Worm (Caenorhabditis elegans) whole organism, young adult: ENCODE measurements around the gene gly-10.

Experiments used
- B0019.2 ChIP-seq: fragments of 200-800 bp; sonication (Bioruptor generic); conservative IDR thresholded peaks from 2 replicates; pipeline ENCODE4 v1.3.6; 2022; ENCODE audit warnings: missing genetic modification reagents, missing genetic modification characterization, missing compliant biosample characterization
- C17E4.6 ChIP-seq: fragments of 200-800 bp; sonication (Bioruptor generic); IDR thresholded peaks from 2 replicates; pipeline ENCODE4 v1.3.6; 2022; ENCODE audit warnings: missing genetic modification reagents, missing genetic modification characterization, missing compliant biosample characterization
- F23B12.7 ChIP-seq: sonication (generic microtip); optimal IDR thresholded peaks from 2 replicates; lab custom pipeline; 2017; ENCODE audit warnings: missing genetic modification characterization, mild to moderate bottlenecking, missing compliant biosample characterization, antibody characterized with exemption, moderate library complexity; ENCODE audit not compliant: insufficient read depth
- F33H1.4 ChIP-seq: fragments of 200-800 bp; sonication (Bioruptor generic); IDR thresholded peaks from 2 replicates; pipeline ENCODE4 v1.3.6; 2022; ENCODE audit warnings: missing genetic modification reagents, missing genetic modification characterization, missing compliant biosample characterization
- F57C9.4 ChIP-seq: sonication (generic microtip); optimal IDR thresholded peaks from 2 replicates; lab custom pipeline; 2017; ENCODE audit warnings: mild to moderate bottlenecking, missing genetic modification characterization, missing compliant biosample characterization
- K12H6.12 ChIP-seq: fragments of 200-800 bp; sonication (Bioruptor generic); optimal IDR thresholded peaks from 2 replicates; lab custom pipeline; 2018; ENCODE audit warnings: mild to moderate bottlenecking, missing genetic modification characterization, missing compliant biosample characterization
- Y67H2A.10 ChIP-seq: fragments of 200-800 bp; sonication (Bioruptor generic); conservative IDR thresholded peaks from 2 replicates; pipeline ENCODE4 v1.3.6; 2022; ENCODE audit warnings: missing genetic modification reagents, missing genetic modification characterization, missing compliant biosample characterization
- Y79H2A.3 ChIP-seq: fragments of 200-800 bp; sonication (Bioruptor generic); conservative IDR thresholded peaks from 2 replicates; pipeline ENCODE4 v1.3.6; 2022; ENCODE audit warnings: missing genetic modification reagents, missing genetic modification characterization, missing compliant biosample characterization
- Y95B8A.8 ChIP-seq: fragments of 200-800 bp; sonication (Bioruptor generic); IDR thresholded peaks from 2 replicates; pipeline ENCODE4 v1.3.6; 2022; ENCODE audit warnings: missing genetic modification reagents, missing genetic modification characterization, missing compliant biosample characterization
- atf-7 ChIP-seq: sonication (generic microtip); optimal IDR thresholded peaks from 2 replicates; lab custom pipeline; 2017; ENCODE audit warnings: mild to moderate bottlenecking, missing genetic modification characterization, missing compliant biosample characterization
- athp-1 ChIP-seq: sonication (generic microtip); optimal IDR thresholded peaks from 2 replicates; lab custom pipeline; 2017; ENCODE audit warnings: mild to moderate bottlenecking, missing genetic modification characterization, missing compliant biosample characterization
- attf-5 ChIP-seq: fragments of 200-800 bp; sonication (Bioruptor generic); optimal IDR thresholded peaks from 2 replicates; lab custom pipeline; 2018; ENCODE audit warnings: mild to moderate bottlenecking, missing genetic modification characterization, missing compliant biosample characterization
- attf-6 ChIP-seq: fragments of 200-800 bp; sonication (Bioruptor generic); IDR thresholded peaks from 2 replicates; pipeline ENCODE4 v1.3.6; 2022; ENCODE audit warnings: missing genetic modification reagents, missing genetic modification characterization, missing compliant biosample characterization
- cebp-1 ChIP-seq, 2 experiments: fragments of 200-800 bp in 1 of 2; sonication (Bioruptor generic) in 1 of 2; sonication (generic microtip) in 1 of 2; IDR thresholded peaks in 1 of 2; optimal IDR thresholded peaks in 1 of 2; 2 replicates each; pipeline versions ENCODE4 v1.3.6 to Lab custom; 2017 to 2022; ENCODE audit warnings: missing compliant biosample characterization in 2 of 2, missing genetic modification characterization in 2 of 2, mild to moderate bottlenecking in 1 of 2, missing genetic modification reagents in 1 of 2, moderate library complexity in 1 of 2
- ceh-40 ChIP-seq: fragments of 200-800 bp; sonication (Bioruptor generic); IDR thresholded peaks from 2 replicates; pipeline ENCODE4 v1.3.6; 2022; ENCODE audit warnings: missing genetic modification characterization, missing compliant biosample characterization
- ceh-58 ChIP-seq: fragments of 200-800 bp; sonication (Bioruptor generic); IDR thresholded peaks from 2 replicates; pipeline ENCODE4 v1.3.6; 2022; ENCODE audit warnings: missing genetic modification characterization, missing compliant biosample characterization
- die-1 ChIP-seq: sonication (generic microtip); optimal IDR thresholded peaks from 2 replicates; lab custom pipeline; 2016; ENCODE audit warnings: missing genotype, mild to moderate bottlenecking, missing genetic modification characterization, missing compliant biosample characterization
- dox-1 ChIP-seq: fragments of 200-800 bp; sonication (Bioruptor generic); IDR thresholded peaks from 2 replicates; pipeline ENCODE4 v1.3.6; 2022; ENCODE audit warnings: missing genetic modification reagents, missing genetic modification characterization, missing compliant biosample characterization
- dpff-1 ChIP-seq: sonication (generic microtip); optimal IDR thresholded peaks from 2 replicates; lab custom pipeline; 2017; ENCODE audit warnings: mild to moderate bottlenecking, missing genetic modification characterization, missing compliant biosample characterization
- efl-1 ChIP-seq: fragments of 150-350 bp; optimal IDR thresholded peaks from 2 replicates; lab custom pipeline; 2014; ENCODE audit warnings: missing biosample characterization, missing genetic modification reagents, missing genetic modification characterization
- egrh-3 ChIP-seq: fragments of 200-800 bp; sonication (Bioruptor generic); IDR thresholded peaks from 2 replicates; pipeline ENCODE4 v1.3.6; 2022; ENCODE audit warnings: missing genetic modification reagents, missing genetic modification characterization, missing compliant biosample characterization
- him-1 ChIP-seq: sonication (generic microtip); optimal IDR thresholded peaks from 2 replicates; lab custom pipeline; 2016; ENCODE audit warnings: missing genotype, missing genetic modification reagents, missing genetic modification characterization, missing compliant biosample characterization
- lag-1 ChIP-seq: fragments of 200-800 bp; sonication (Bioruptor generic); IDR thresholded peaks from 2 replicates; pipeline ENCODE4 v1.3.6; 2022; ENCODE audit warnings: missing genetic modification reagents, missing genetic modification characterization, missing compliant biosample characterization
- let-526 ChIP-seq: fragments of 200-800 bp; sonication (Bioruptor generic); IDR thresholded peaks from 2 replicates; pipeline ENCODE4 v1.3.6; 2022; ENCODE audit warnings: missing genetic modification reagents, missing genetic modification characterization, missing compliant biosample characterization
- let-607 ChIP-seq, 2 experiments: fragments of 200-800 bp in 1 of 2; sonication (Bioruptor generic) in 1 of 2; sonication (generic microtip) in 1 of 2; optimal IDR thresholded peaks; 2 replicates each; lab custom pipeline; 2016 to 2018; ENCODE audit warnings: mild to moderate bottlenecking in 2 of 2, missing compliant biosample characterization in 2 of 2, missing genetic modification characterization in 2 of 2, moderate library complexity in 2 of 2, missing genotype in 1 of 2
- lin-26 ChIP-seq: fragments of 200-800 bp; sonication (Bioruptor generic); IDR thresholded peaks from 2 replicates; pipeline ENCODE4 v1.3.6; 2022; ENCODE audit warnings: missing genetic modification reagents, missing genetic modification characterization, missing compliant biosample characterization
- lin-35 ChIP-seq, 3 experiments: fragments of 150-350 bp in 2 of 3; sonication (generic microtip) in 1 of 3; optimal IDR thresholded peaks; 2 replicates each; lab custom pipeline; 2014 to 2018; ENCODE audit warnings: missing biosample characterization in 3 of 3, missing genetic modification characterization in 3 of 3, missing genetic modification reagents in 3 of 3
- lir-1 ChIP-seq: fragments of 200-800 bp; sonication (Bioruptor generic); conservative IDR thresholded peaks from 2 replicates; pipeline ENCODE4 v1.3.6; 2022; ENCODE audit warnings: missing genetic modification reagents, missing genetic modification characterization, missing compliant biosample characterization
- lsl-1 ChIP-seq: fragments of 200-800 bp; sonication (Bioruptor generic); optimal IDR thresholded peaks from 2 replicates; lab custom pipeline; 2018; ENCODE audit warnings: mild to moderate bottlenecking, missing genetic modification characterization, moderate library complexity, missing compliant biosample characterization
- lsy-27 ChIP-seq: sonication (generic microtip); optimal IDR thresholded peaks from 2 replicates; lab custom pipeline; 2017; ENCODE audit warnings: missing genetic modification characterization, mild to moderate bottlenecking, missing compliant biosample characterization, antibody characterized with exemption, missing genotype, borderline replicate concordance; ENCODE audit not compliant: insufficient read depth
- mel-28 ChIP-seq: sonication (generic microtip); optimal IDR thresholded peaks from 2 replicates; lab custom pipeline; 2016; ENCODE audit warnings: borderline replicate concordance, mild to moderate bottlenecking, missing genetic modification characterization, missing compliant biosample characterization
- nhr-27 ChIP-seq: fragments of 200-800 bp; sonication (Bioruptor generic); optimal IDR thresholded peaks from 2 replicates; lab custom pipeline; 2018; ENCODE audit warnings: mild to moderate bottlenecking, missing genetic modification characterization, moderate library complexity, missing compliant biosample characterization
- nhr-80 ChIP-seq: sonication (generic microtip); optimal IDR thresholded peaks from 2 replicates; lab custom pipeline; 2016; ENCODE audit warnings: missing genetic modification characterization, missing compliant biosample characterization
- nhr-90 ChIP-seq: sonication (generic microtip); optimal IDR thresholded peaks from 2 replicates; lab custom pipeline; 2016; ENCODE audit warnings: missing genotype, mild to moderate bottlenecking, missing genetic modification characterization, missing compliant biosample characterization
- pbrm-1 ChIP-seq: fragments of 200-800 bp; sonication (Bioruptor generic); IDR thresholded peaks from 2 replicates; pipeline ENCODE4 v1.3.6; 2022; ENCODE audit warnings: missing genetic modification reagents, missing genetic modification characterization, missing compliant biosample characterization
- pha-4 ChIP-seq: fragments of 150-350 bp; sonication (generic microtip); optimal IDR thresholded peaks from 2 replicates; lab custom pipeline; 2014; ENCODE audit warnings: missing biosample characterization, missing genetic modification reagents, missing genetic modification characterization
- rpc-1 ChIP-seq, 2 experiments: fragments of 150-350 bp in 1 of 2; sonication (generic microtip) in 1 of 2; optimal IDR thresholded peaks; 2 replicates each; lab custom pipeline; 2014 to 2018; ENCODE audit warnings: missing biosample characterization in 1 of 2, missing genetic modification characterization in 1 of 2, missing genetic modification reagents in 1 of 2, missing genotype in 1 of 2
- snpc-3.4 ChIP-seq: sonication (generic microtip); optimal IDR thresholded peaks from 2 replicates; lab custom pipeline; 2017; ENCODE audit warnings: missing genetic modification characterization, mild to moderate bottlenecking, missing compliant biosample characterization, antibody characterized with exemption, moderate library complexity, missing genotype, missing genetic modification reagents
- snpc-4 ChIP-seq, 5 experiments: fragments of 150-350 bp in 1 of 5; sonication (generic microtip) in 4 of 5; optimal IDR thresholded peaks; 2 replicates each; lab custom pipeline; 2014 to 2018; ENCODE audit warnings: missing genetic modification characterization in 5 of 5, missing biosample characterization in 3 of 5, antibody characterized with exemption in 2 of 5, mild to moderate bottlenecking in 2 of 5, missing compliant biosample characterization in 2 of 5, missing genotype in 2 of 5, moderate library complexity in 2 of 5, missing genetic modification reagents in 1 of 5
- tbp1 ChIP-seq: fragments of 200-800 bp; sonication (Bioruptor generic); optimal IDR thresholded peaks from 2 replicates; lab custom pipeline; 2018; ENCODE audit warnings: mild to moderate bottlenecking, missing genetic modification characterization, missing compliant biosample characterization
- xnd-1 ChIP-seq: sonication (generic microtip); optimal IDR thresholded peaks from 2 replicates; lab custom pipeline; 2016; ENCODE audit warnings: missing genotype, missing genetic modification reagents, missing genetic modification characterization, missing compliant biosample characterization
- zfh-2 ChIP-seq: fragments of 200-800 bp; sonication (Bioruptor generic); conservative IDR thresholded peaks from 2 replicates; pipeline ENCODE4 v1.3.6; 2022; ENCODE audit warnings: missing genetic modification reagents, missing genetic modification characterization, missing compliant biosample characterization
- ztf-26 ChIP-seq: sonication (generic microtip); optimal IDR thresholded peaks from 2 replicates; lab custom pipeline; 2017; ENCODE audit warnings: missing genetic modification characterization, missing compliant biosample characterization
- ztf-6 ChIP-seq: fragments of 200-800 bp; sonication (Bioruptor generic); IDR thresholded peaks from 2 replicates; pipeline ENCODE4 v1.3.6; 2022; ENCODE audit warnings: missing genetic modification reagents, missing genetic modification characterization, missing compliant biosample characterization

Gene gly-10

DNA sequence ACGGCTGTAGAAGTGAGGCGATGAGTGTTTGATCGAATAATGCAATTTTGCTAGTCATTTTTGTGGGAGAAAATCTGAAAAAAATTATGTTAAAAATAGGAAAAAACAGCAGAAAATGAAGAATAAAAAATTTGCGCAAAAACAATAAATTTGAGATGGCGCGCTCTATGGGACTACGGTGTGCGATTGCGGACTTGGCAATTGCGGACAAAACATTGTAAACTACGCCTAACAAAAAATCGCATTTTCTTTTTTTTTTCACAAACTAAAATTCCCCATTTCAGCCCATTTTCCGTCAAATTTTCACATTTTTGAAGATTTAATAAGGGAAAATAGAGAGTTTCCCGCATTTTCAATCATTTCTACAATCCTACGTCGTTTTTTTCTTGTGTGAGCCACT lies 9.8 kb downstream of the gly-10 start, which contains the start of the genes sas-6 and Y45F10D.7 (continued):
- no peak for TF ChIP-seq xnd-1 (tag; lab: Kevin White, UChicago)
- no peak for TF ChIP-seq F57C9.4 (tag; lab: Kevin White, UChicago)
- no peak for TF ChIP-seq Y95B8A.8 (GFP tag; lab: Robert Waterston, UW)
- TF ChIP-seq athp-1 (tag; lab: Kevin White, UChicago) = no peak
- TF ChIP-seq Y79H2A.3 = no peak
- no peak for TF ChIP-seq K12H6.12 (tag; lab: Kevin White, UChicago)
- TF ChIP-seq atf-7 (tag; lab: Kevin White, UChicago) = no peak
- TF ChIP-seq dpff-1 (tag; lab: Kevin White, UChicago) = no peak
- peak; percentile 6 for TF ChIP-seq rpc-1 (optimal IDR thresholded peaks at IDR 0.05; lab: Kevin White, UChicago)
- no peak for TF ChIP-seq rpc-1 (tag; optimal IDR thresholded peaks at IDR 0.05; lab: Kevin White, UChicago)
- no peak for TF ChIP-seq zfh-2
- TF ChIP-seq snpc-3.4 (tag; lab: Kevin White, UChicago) = peak; percentile 24
- peak; percentile 88 for TF ChIP-seq attf-6 (GFP tag; lab: Robert Waterston, UW)
- TF ChIP-seq nhr-27 (tag; lab: Kevin White, UChicago) = no peak
- TF ChIP-seq attf-5 (GFP tag; lab: Kevin White, UChicago) = peak; percentile 51
- no peak for TF ChIP-seq nhr-90 (tag; lab: Kevin White, UChicago)
- TF ChIP-seq snpc-4 (GFP tag; optimal IDR thresholded peaks at IDR 0.05; lab: Kevin White, UChicago) = peak; percentile 73
- peak in 3 of 4 experiments; percentile 89 to 93 (median 89) for TF ChIP-seq snpc-4 (tag; optimal IDR thresholded peaks at IDR 0.05; lab: Kevin White, UChicago)
- TF ChIP-seq nhr-80 = no peak
- TF ChIP-seq mel-28 = no peak
- TF ChIP-seq dox-1 (GFP tag; lab: Robert Waterston, UW) = peak; percentile 68
- no peak for TF ChIP-seq him-1
- no peak for TF ChIP-seq ceh-58
- peak; percentile 62 for TF ChIP-seq tbp1 (GFP tag; lab: Kevin White, UChicago)
- TF ChIP-seq F33H1.4 (GFP tag; lab: Robert Waterston, UW) = peak; percentile 68
- no peak for TF ChIP-seq ztf-26 (tag; lab: Kevin White, UChicago)
- no peak for TF ChIP-seq egrh-3 (GFP tag; lab: Robert Waterston, UW)
- TF ChIP-seq let-526 (GFP tag; lab: Robert Waterston, UW) = no peak
- peak; percentile 33; the same call in 1 of the 2 replicates for TF ChIP-seq B0019.2 (GFP tag; lab: Robert Waterston, UW)
- TF ChIP-seq F23B12.7 (tag; lab: Kevin White, UChicago) = peak; percentile 71
- TF ChIP-seq lsl-1 (GFP tag; lab: Kevin White, UChicago) = peak; percentile 91
- no peak for TF ChIP-seq lsy-27 (tag; lab: Kevin White, UChicago)
- TF ChIP-seq lin-35 (GFP tag; optimal IDR thresholded peaks at IDR 0.05; lab: Kevin White, UChicago) = peak in 1 of 3 experiments; percentile 78
- TF ChIP-seq pbrm-1 (GFP tag; lab: Robert Waterston, UW) = peak; percentile 34; the same call in 1 of the 2 replicates
- no peak for TF ChIP-seq Y67H2A.10 (GFP tag; lab: Robert Waterston, UW)
- no peak for TF ChIP-seq ceh-40 (GFP tag; lab: Robert Waterston, UW)
- no peak for TF ChIP-seq lir-1 (GFP tag; lab: Robert Waterston, UW)
- peak; percentile 27 for TF ChIP-seq pha-4 (tag; lab: Kevin White, UChicago)
- TF ChIP-seq lag-1 (GFP tag; lab: Robert Waterston, UW) = no peak
- TF ChIP-seq let-607 (tag; optimal IDR thresholded peaks at IDR 0.05; lab: Kevin White, UChicago) = no peak
- no peak for TF ChIP-seq C17E4.6
- TF ChIP-seq efl-1 (GFP tag; lab: Kevin White, UChicago) = peak; percentile 89
- TF ChIP-seq ztf-6 = no peak
- no peak for TF ChIP-seq cebp-1 (GFP tag; IDR thresholded peaks at IDR 0.05; lab: Robert Waterston, UW)
- TF ChIP-seq cebp-1 (tag; optimal IDR thresholded peaks at IDR 0.05; lab: Kevin White, UChicago) = peak; percentile 28
- TF ChIP-seq die-1 (tag; lab: Kevin White, UChicago) = no peak
- no peak for TF ChIP-seq lin-26 (GFP tag; lab: Robert Waterston, UW)
